Worm (Caenorhabditis elegans) whole organism, young adult: ENCODE results near the gene twk-10.

Experiments used
- B0019.2 ChIP-seq: fragments of 200-800 bp; sonication (Bioruptor generic); conservative IDR thresholded peaks from 2 replicates; pipeline ENCODE4 v1.3.6; 2022; ENCODE audit warnings: missing genetic modification reagents, missing genetic modification characterization, missing compliant biosample characterization
- C17E4.6 ChIP-seq: fragments of 200-800 bp; sonication (Bioruptor generic); IDR thresholded peaks from 2 replicates; pipeline ENCODE4 v1.3.6; 2022; ENCODE audit warnings: missing genetic modification reagents, missing genetic modification characterization, missing compliant biosample characterization
- F23B12.7 ChIP-seq: sonication (generic microtip); optimal IDR thresholded peaks from 2 replicates; lab custom pipeline; 2017; ENCODE audit warnings: missing genetic modification characterization, mild to moderate bottlenecking, missing compliant biosample characterization, antibody characterized with exemption, moderate library complexity; ENCODE audit not compliant: insufficient read depth
- F33H1.4 ChIP-seq: fragments of 200-800 bp; sonication (Bioruptor generic); IDR thresholded peaks from 2 replicates; pipeline ENCODE4 v1.3.6; 2022; ENCODE audit warnings: missing genetic modification reagents, missing genetic modification characterization, missing compliant biosample characterization
- F49E8.2 ChIP-seq: sonication (generic microtip); optimal IDR thresholded peaks from 3 replicates; lab custom pipeline; 2017; ENCODE audit warnings: missing genetic modification characterization, mild to moderate bottlenecking, missing compliant biosample characterization, antibody characterized with exemption, moderate library complexity; ENCODE audit not compliant: insufficient read depth
- F52B5.7 ChIP-seq: sonication (generic microtip); optimal IDR thresholded peaks from 2 replicates; lab custom pipeline; 2016; ENCODE audit warnings: mild to moderate bottlenecking, missing genetic modification characterization, missing compliant biosample characterization
- F57C9.4 ChIP-seq: sonication (generic microtip); optimal IDR thresholded peaks from 2 replicates; lab custom pipeline; 2017; ENCODE audit warnings: mild to moderate bottlenecking, missing genetic modification characterization, missing compliant biosample characterization
- Y53G8AR.9 ChIP-seq: fragments of 200-800 bp; sonication (Bioruptor generic); conservative IDR thresholded peaks from 2 replicates; pipeline ENCODE4 v1.3.6; 2022; ENCODE audit warnings: missing genetic modification reagents, missing genetic modification characterization, missing compliant biosample characterization
- Y56A3A.18 ChIP-seq: fragments of 200-800 bp; sonication (Bioruptor generic); IDR thresholded peaks from 2 replicates; pipeline ENCODE4 v1.3.6; 2022; ENCODE audit warnings: missing genetic modification reagents, missing genetic modification characterization, missing compliant biosample characterization
- Y67H2A.10 ChIP-seq: fragments of 200-800 bp; sonication (Bioruptor generic); conservative IDR thresholded peaks from 2 replicates; pipeline ENCODE4 v1.3.6; 2022; ENCODE audit warnings: missing genetic modification reagents, missing genetic modification characterization, missing compliant biosample characterization
- ZK185.1 ChIP-seq: sonication (generic microtip); optimal IDR thresholded peaks from 2 replicates; lab custom pipeline; 2016; ENCODE audit warnings: mild to moderate bottlenecking, missing genetic modification characterization, missing compliant biosample characterization; ENCODE audit not compliant: poor library complexity, severe bottlenecking
- akir-1 ChIP-seq: fragments of 200-800 bp; sonication (Bioruptor generic); optimal IDR thresholded peaks from 2 replicates; lab custom pipeline; 2018; ENCODE audit warnings: mild to moderate bottlenecking, missing genetic modification characterization, moderate library complexity, missing compliant biosample characterization
- athp-1 ChIP-seq: sonication (generic microtip); optimal IDR thresholded peaks from 2 replicates; lab custom pipeline; 2017; ENCODE audit warnings: mild to moderate bottlenecking, missing genetic modification characterization, missing compliant biosample characterization
- attf-3 ChIP-seq: fragments of 200-800 bp; sonication (Bioruptor generic); conservative IDR thresholded peaks from 2 replicates; pipeline ENCODE4 v1.3.6; 2022; ENCODE audit warnings: missing genetic modification reagents, missing genetic modification characterization, missing compliant biosample characterization
- bed-1 ChIP-seq: fragments of 200-800 bp; sonication (Bioruptor generic); IDR thresholded peaks from 2 replicates; pipeline ENCODE4 v1.3.6; 2022; ENCODE audit warnings: missing genetic modification reagents, missing genetic modification characterization, missing compliant biosample characterization
- cebp-1 ChIP-seq, 2 experiments: fragments of 200-800 bp in 1 of 2; sonication (Bioruptor generic) in 1 of 2; sonication (generic microtip) in 1 of 2; IDR thresholded peaks in 1 of 2; optimal IDR thresholded peaks in 1 of 2; 2 replicates each; pipeline versions ENCODE4 v1.3.6 to Lab custom; 2017 to 2022; ENCODE audit warnings: missing compliant biosample characterization in 2 of 2, missing genetic modification characterization in 2 of 2, mild to moderate bottlenecking in 1 of 2, missing genetic modification reagents in 1 of 2, moderate library complexity in 1 of 2
- ceh-100 ChIP-seq: fragments of 200-800 bp; sonication (Bioruptor generic); IDR thresholded peaks from 2 replicates; pipeline ENCODE4 v1.3.6; 2022; ENCODE audit warnings: missing genetic modification reagents, missing genetic modification characterization, missing compliant biosample characterization
- ceh-40 ChIP-seq: fragments of 200-800 bp; sonication (Bioruptor generic); IDR thresholded peaks from 2 replicates; pipeline ENCODE4 v1.3.6; 2022; ENCODE audit warnings: missing genetic modification characterization, missing compliant biosample characterization
- ceh-58 ChIP-seq: fragments of 200-800 bp; sonication (Bioruptor generic); IDR thresholded peaks from 2 replicates; pipeline ENCODE4 v1.3.6; 2022; ENCODE audit warnings: missing genetic modification characterization, missing compliant biosample characterization
- ceh-91 ChIP-seq: fragments of 200-800 bp; sonication (Bioruptor generic); IDR thresholded peaks from 2 replicates; pipeline ENCODE4 v1.3.6; 2022; ENCODE audit warnings: missing genetic modification reagents, missing genetic modification characterization, missing compliant biosample characterization
- efl-1 ChIP-seq: fragments of 150-350 bp; optimal IDR thresholded peaks from 2 replicates; lab custom pipeline; 2014; ENCODE audit warnings: missing biosample characterization, missing genetic modification reagents, missing genetic modification characterization
- egrh-3 ChIP-seq: fragments of 200-800 bp; sonication (Bioruptor generic); IDR thresholded peaks from 2 replicates; pipeline ENCODE4 v1.3.6; 2022; ENCODE audit warnings: missing genetic modification reagents, missing genetic modification characterization, missing compliant biosample characterization
- ekl-4 ChIP-seq: fragments of 200-800 bp; sonication (Bioruptor generic); IDR thresholded peaks from 2 replicates; pipeline ENCODE4 v1.3.6; 2022; ENCODE audit warnings: missing genetic modification reagents, missing genetic modification characterization, missing compliant biosample characterization
- him-1 ChIP-seq: sonication (generic microtip); optimal IDR thresholded peaks from 2 replicates; lab custom pipeline; 2016; ENCODE audit warnings: missing genotype, missing genetic modification reagents, missing genetic modification characterization, missing compliant biosample characterization
- hmg-1.2 ChIP-seq: fragments of 200-800 bp; sonication (Bioruptor generic); IDR thresholded peaks from 2 replicates; pipeline ENCODE4 v1.3.6; 2022; ENCODE audit warnings: missing genetic modification reagents, missing genetic modification characterization, missing compliant biosample characterization
- hmg-20 ChIP-seq: fragments of 200-800 bp; sonication (Bioruptor generic); IDR thresholded peaks from 2 replicates; pipeline ENCODE4 v1.3.6; 2022; ENCODE audit warnings: missing genetic modification reagents, missing genetic modification characterization, missing compliant biosample characterization
- hrde-1 ChIP-seq: sonication (generic microtip); optimal IDR thresholded peaks from 2 replicates; lab custom pipeline; 2016; ENCODE audit warnings: missing genetic modification characterization, mild to moderate bottlenecking, missing compliant biosample characterization, moderate library complexity, missing genotype, missing genetic modification reagents, borderline replicate concordance
- lin-26 ChIP-seq: fragments of 200-800 bp; sonication (Bioruptor generic); IDR thresholded peaks from 2 replicates; pipeline ENCODE4 v1.3.6; 2022; ENCODE audit warnings: missing genetic modification reagents, missing genetic modification characterization, missing compliant biosample characterization
- lin-35 ChIP-seq, 3 experiments: fragments of 150-350 bp in 2 of 3; sonication (generic microtip) in 1 of 3; optimal IDR thresholded peaks; 2 replicates each; lab custom pipeline; 2014 to 2018; ENCODE audit warnings: missing biosample characterization in 3 of 3, missing genetic modification characterization in 3 of 3, missing genetic modification reagents in 3 of 3
- lin-54 ChIP-seq: fragments of 200-800 bp; sonication (Bioruptor generic); optimal IDR thresholded peaks from 2 replicates; lab custom pipeline; 2018; ENCODE audit warnings: mild to moderate bottlenecking, missing genetic modification characterization, missing compliant biosample characterization
- lir-1 ChIP-seq: fragments of 200-800 bp; sonication (Bioruptor generic); conservative IDR thresholded peaks from 2 replicates; pipeline ENCODE4 v1.3.6; 2022; ENCODE audit warnings: missing genetic modification reagents, missing genetic modification characterization, missing compliant biosample characterization
- lsl-1 ChIP-seq: fragments of 200-800 bp; sonication (Bioruptor generic); optimal IDR thresholded peaks from 2 replicates; lab custom pipeline; 2018; ENCODE audit warnings: mild to moderate bottlenecking, missing genetic modification characterization, moderate library complexity, missing compliant biosample characterization
- madf-6 ChIP-seq: fragments of 200-800 bp; sonication (Bioruptor generic); IDR thresholded peaks from 2 replicates; pipeline ENCODE4 v1.3.6; 2022; ENCODE audit warnings: missing genetic modification reagents, missing genetic modification characterization, missing compliant biosample characterization
- madf-8 ChIP-seq: fragments of 200-800 bp; sonication (Bioruptor generic); conservative IDR thresholded peaks from 2 replicates; pipeline ENCODE4 v1.3.6; 2022; ENCODE audit warnings: missing genetic modification reagents, missing genetic modification characterization, missing compliant biosample characterization
- mcd-1 ChIP-seq: fragments of 200-800 bp; sonication (Bioruptor generic); IDR thresholded peaks from 2 replicates; pipeline ENCODE4 v1.3.6; 2022; ENCODE audit warnings: missing genetic modification reagents, missing genetic modification characterization, missing compliant biosample characterization
- pbrm-1 ChIP-seq: fragments of 200-800 bp; sonication (Bioruptor generic); IDR thresholded peaks from 2 replicates; pipeline ENCODE4 v1.3.6; 2022; ENCODE audit warnings: missing genetic modification reagents, missing genetic modification characterization, missing compliant biosample characterization
- rcor-1 ChIP-seq: fragments of 200-800 bp; sonication (Bioruptor generic); IDR thresholded peaks from 2 replicates; pipeline ENCODE4 v1.3.6; 2022; ENCODE audit warnings: missing genetic modification reagents, missing genetic modification characterization, missing compliant biosample characterization
- snpc-1.1 ChIP-seq: sonication (generic microtip); optimal IDR thresholded peaks from 2 replicates; lab custom pipeline; 2017; ENCODE audit warnings: missing genetic modification characterization, mild to moderate bottlenecking, missing compliant biosample characterization, antibody characterized with exemption, moderate library complexity, missing genotype, missing genetic modification reagents; ENCODE audit not compliant: insufficient read depth
- snpc-4 ChIP-seq, 5 experiments: fragments of 150-350 bp in 1 of 5; sonication (generic microtip) in 4 of 5; optimal IDR thresholded peaks; 2 replicates each; lab custom pipeline; 2014 to 2018; ENCODE audit warnings: missing genetic modification characterization in 5 of 5, missing biosample characterization in 3 of 5, antibody characterized with exemption in 2 of 5, mild to moderate bottlenecking in 2 of 5, missing compliant biosample characterization in 2 of 5, missing genotype in 2 of 5, moderate library complexity in 2 of 5, missing genetic modification reagents in 1 of 5
- tbx-9 ChIP-seq: sonication (generic microtip); optimal IDR thresholded peaks from 2 replicates; lab custom pipeline; 2016; ENCODE audit warnings: borderline replicate concordance, missing genetic modification characterization, inconsistent platforms, missing compliant biosample characterization
- xnd-1 ChIP-seq: sonication (generic microtip); optimal IDR thresholded peaks from 2 replicates; lab custom pipeline; 2016; ENCODE audit warnings: missing genotype, missing genetic modification reagents, missing genetic modification characterization, missing compliant biosample characterization
- zfh-2 ChIP-seq: fragments of 200-800 bp; sonication (Bioruptor generic); conservative IDR thresholded peaks from 2 replicates; pipeline ENCODE4 v1.3.6; 2022; ENCODE audit warnings: missing genetic modification reagents, missing genetic modification characterization, missing compliant biosample characterization
- ztf-18 ChIP-seq: sonication (generic microtip); optimal IDR thresholded peaks from 2 replicates; lab custom pipeline; 2016; ENCODE audit warnings: missing genotype, mild to moderate bottlenecking, missing genetic modification characterization, missing compliant biosample characterization
- ztf-25 ChIP-seq: fragments of 200-800 bp; sonication (Bioruptor generic); IDR thresholded peaks from 2 replicates; pipeline ENCODE4 v1.3.6; 2022; ENCODE audit warnings: missing genetic modification reagents, missing genetic modification characterization, missing compliant biosample characterization
- ztf-28 ChIP-seq: fragments of 200-800 bp; sonication (Bioruptor generic); IDR thresholded peaks from 2 replicates; pipeline ENCODE4 v1.3.6; 2022; ENCODE audit warnings: missing genetic modification reagents, missing genetic modification characterization, missing compliant biosample characterization

twk-10 gene

DNA sequence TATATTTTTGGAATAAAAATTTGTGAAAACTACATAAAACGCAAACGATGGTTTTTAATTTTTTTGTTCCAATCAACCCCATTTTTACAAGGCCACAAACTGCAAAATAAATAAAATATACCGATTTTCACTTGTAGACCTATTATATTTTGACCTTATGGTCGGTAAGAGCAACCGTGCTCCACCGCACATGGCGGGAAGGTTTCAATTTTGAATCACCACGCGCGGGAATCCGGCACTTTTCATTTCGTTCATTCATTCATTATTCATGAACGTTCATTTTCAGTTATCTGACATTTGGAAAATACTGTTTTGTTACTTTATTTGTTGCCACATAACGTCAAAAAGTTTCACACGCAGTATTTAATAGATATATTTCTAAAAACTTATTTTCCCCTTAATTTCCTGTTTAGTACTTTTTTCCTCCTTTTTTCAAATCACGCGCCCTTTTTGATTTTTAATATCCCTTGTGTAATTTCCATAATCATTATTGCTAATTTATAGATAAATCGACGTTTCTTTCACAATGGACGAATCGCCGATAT lies 41.6 kb downstream of the twk-10 start, which contains the start of gene hcp-1 (continued):
- TF ChIP-seq lin-54 (peak; percentile 96), F57C9.4 (no peak), ekl-4 (GFP tag; lab: Robert Waterston, UW) (peak; percentile 90), F52B5.7 (tag; lab: Kevin White, UChicago) (no peak), F23B12.7 (tag; lab: Kevin White, UChicago) (peak; percentile 58), ceh-100 (peak; percentile 53; the same call in 1 of the 2 replicates), Y53G8AR.9 (GFP tag; lab: Robert Waterston, UW) (peak; percentile 89; the same call in 1 of the 2 replicates), bed-1 (GFP tag; lab: Robert Waterston, UW) (no peak), cebp-1 (GFP tag; IDR thresholded peaks at IDR 0.05; lab: Robert Waterston, UW) (no peak), cebp-1 (tag; optimal IDR thresholded peaks at IDR 0.05; lab: Kevin White, UChicago) (no peak), lin-35 (GFP tag; optimal IDR thresholded peaks at IDR 0.05; lab: Kevin White, UChicago) (peak; percentile 61 to 86 (median 83)), ceh-58 (GFP tag; lab: Robert Waterston, UW) (no peak), ztf-18 (tag; lab: Kevin White, UChicago) (peak; percentile 11), him-1 (tag; lab: Kevin White, UChicago) (peak; percentile 70), hrde-1 (peak; percentile 62), zfh-2 (no peak), C17E4.6 (GFP tag; lab: Robert Waterston, UW) (peak; percentile 84; the same call in 1 of the 2 replicates), hmg-1.2 (GFP tag; lab: Robert Waterston, UW) (peak; percentile 71), ceh-91 (GFP tag; lab: Robert Waterston, UW) (peak; percentile 99), lir-1 (peak; percentile 77), Y56A3A.18 (GFP tag; lab: Robert Waterston, UW) (0 out of 2 replicates have a peak, but pooled peaks have one; percentile 28), egrh-3 (GFP tag; lab: Robert Waterston, UW) (no peak), efl-1 (GFP tag; lab: Kevin White, UChicago) (peak; percentile 100), ceh-40 (GFP tag; lab: Robert Waterston, UW) (no peak), rcor-1 (peak; percentile 92), hmg-20 (GFP tag; lab: Robert Waterston, UW) (0 out of 2 replicates have a peak, but pooled peaks have one; percentile 14), tbx-9 (tag; lab: Kevin White, UChicago) (no peak), attf-3 (GFP tag; lab: Robert Waterston, UW) (peak; percentile 70), akir-1 (GFP tag; lab: Kevin White, UChicago) (no peak), ZK185.1 (tag; lab: Kevin White, UChicago) (no peak), athp-1 (no peak), snpc-1.1 (peak; percentile 38), pbrm-1 (GFP tag; lab: Robert Waterston, UW) (peak; percentile 78), lin-26 (GFP tag; lab: Robert Waterston, UW) (peak; percentile 27; the same call in 1 of the 2 replicates), F49E8.2 (tag; lab: Kevin White, UChicago) (peak; percentile 90), ztf-28 (peak; percentile 89), xnd-1 (tag; lab: Kevin White, UChicago) (peak; percentile 99), B0019.2 (GFP tag; lab: Robert Waterston, UW) (peak; percentile 91), madf-6 (GFP tag; lab: Robert Waterston, UW) (peak; percentile 100), F33H1.4 (peak; percentile 89), Y67H2A.10 (GFP tag; lab: Robert Waterston, UW) (0 out of 2 replicates have a peak, but pooled peaks have one; percentile 40), mcd-1 (GFP tag; lab: Robert Waterston, UW) (peak; percentile 95), snpc-4 (GFP tag; optimal IDR thresholded peaks at IDR 0.05; lab: Kevin White, UChicago) (peak; percentile 34), snpc-4 (tag; optimal IDR thresholded peaks at IDR 0.05; lab: Kevin White, UChicago) (peak in 2 of 4 experiments; percentile 56 to 66), lsl-1 (GFP tag; lab: Kevin White, UChicago) (peak; percentile 94), ztf-25 (GFP tag; lab: Robert Waterston, UW) (no peak), madf-8 (GFP tag; lab: Robert Waterston, UW) (peak; percentile 99)
